Fruit fly (Drosophila melanogaster): ENCODE measurements around the gene CG43125.

CG43125 gene

DNA sequence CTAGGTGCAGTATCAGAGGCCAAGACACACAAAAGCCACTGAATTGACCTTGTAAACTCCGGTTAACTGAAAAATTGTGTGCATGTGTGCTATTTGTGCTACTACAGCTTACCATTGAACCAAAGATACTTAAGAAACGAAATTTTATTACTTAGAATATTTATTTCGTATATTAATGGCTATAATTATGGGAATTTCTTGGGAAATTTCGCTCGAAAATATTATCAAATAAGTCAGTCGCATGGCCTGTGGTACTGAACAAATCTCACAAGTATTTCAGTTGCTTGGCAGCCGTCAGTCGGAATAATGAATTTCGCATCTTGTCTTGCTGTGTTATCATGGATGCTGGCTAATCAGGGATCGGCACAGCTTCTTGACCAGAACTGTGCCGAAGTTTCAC, 18.9 kb upstream of the CG43125 start, which contains the start of gene CG34436:
CG34436 (plus strand) TSS at position 301 of the 400 bp plus-strand sequence.
- TF ChIP-seq shn (GFP tag; optimal IDR thresholded peaks at IDR 0.05) (no peak), scrt (GFP tag; optimal IDR thresholded peaks at IDR 0.05) (no peak)

DNA sequence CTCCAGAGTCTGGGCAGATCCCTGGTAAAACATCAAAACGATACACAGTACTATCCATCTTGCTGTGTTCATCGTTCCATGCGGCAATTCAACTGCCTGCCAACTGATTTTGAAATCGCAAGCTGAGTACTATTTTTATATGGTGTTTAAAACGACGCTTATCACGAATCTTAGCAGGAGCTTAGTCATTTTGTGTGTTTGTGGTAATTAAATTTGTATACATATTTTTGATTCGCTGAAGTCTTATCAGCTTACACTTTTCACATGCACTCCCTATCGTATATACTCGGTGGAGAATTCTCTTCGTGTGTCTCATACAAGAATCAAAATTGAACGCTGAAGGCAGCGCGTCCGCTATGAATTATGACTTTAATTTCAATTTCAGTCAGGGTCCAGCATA, 1.3 kb upstream of the CG43125 start, which contains the start of gene CG43124:
CG43124 (minus strand) TSS at position 101 of the 400 bp plus-strand sequence.
- no peak for TF ChIP-seq Vsx1 (GFP tag; optimal IDR thresholded peaks at IDR 0.05)
- TF ChIP-seq CG1602 (GFP tag; optimal IDR thresholded peaks at IDR 0.05), result no peak
- no peak for TF ChIP-seq fu2 (GFP tag; optimal IDR thresholded peaks at IDR 0.05)
- TF ChIP-seq schlank (tag; optimal IDR thresholded peaks at IDR 0.05), result no peak
- TF ChIP-seq da (GFP tag; optimal IDR thresholded peaks at IDR 0.05), result no peak
- no peak for TF ChIP-seq CG17385 (GFP tag; optimal IDR thresholded peaks at IDR 0.05)
- TF ChIP-seq D19B (GFP tag; optimal IDR thresholded peaks at IDR 0.05), result no peak
- no peak for TF ChIP-seq CG16779 (GFP tag; IDR thresholded peaks at IDR 0.05)
- no peak for TF ChIP-seq mld (GFP tag; IDR thresholded peaks at IDR 0.05; ENCODE audit: partially characterized antibody)

- TF ChIP-seq CG32772 (GFP tag; IDR thresholded peaks at IDR 0.05) (no peak), dm (GFP tag; optimal IDR thresholded peaks at IDR 0.05) (no peak), CG9817 (tag; optimal IDR thresholded peaks at IDR 0.05) (no peak), esg (GFP tag; conservative IDR thresholded peaks at IDR 0.05) (no peak), Asciz (GFP tag; optimal IDR thresholded peaks at IDR 0.05) (no peak), Tbp (GFP tag; optimal IDR thresholded peaks at IDR 0.05) (no peak), CG18619 (GFP tag; optimal IDR thresholded peaks at IDR 0.05) (no peak), E2f1 (GFP tag; IDR thresholded peaks at IDR 0.05) (no peak), HHEX (GFP tag; optimal IDR thresholded peaks at IDR 0.05) (no peak), shn (GFP tag; optimal IDR thresholded peaks at IDR 0.05) (no peak), CG18262 (tag; optimal IDR thresholded peaks at IDR 0.05) (no peak), CG4424 (GFP tag; optimal IDR thresholded peaks at IDR 0.05) (no peak), sim (GFP tag; IDR thresholded peaks at IDR 0.05) (no peak), Xrp1 (GFP tag; IDR thresholded peaks at IDR 0.05) (no peak), tna (GFP tag; IDR thresholded peaks at IDR 0.05; ENCODE audit: partially characterized antibody) (no peak), CG14441 (GFP tag; IDR thresholded peaks at IDR 0.05) (no peak), Hr78 (GFP tag; optimal IDR thresholded peaks at IDR 0.05) (no peak), Ssrp (tag; optimal IDR thresholded peaks at IDR 0.05) (no peak), Hey (tag; optimal IDR thresholded peaks at IDR 0.05) (no peak)
These were observed 25.6 kb downstream of the CG43125 start for dm6 chr3R:28237797-28238196.

DNA sequence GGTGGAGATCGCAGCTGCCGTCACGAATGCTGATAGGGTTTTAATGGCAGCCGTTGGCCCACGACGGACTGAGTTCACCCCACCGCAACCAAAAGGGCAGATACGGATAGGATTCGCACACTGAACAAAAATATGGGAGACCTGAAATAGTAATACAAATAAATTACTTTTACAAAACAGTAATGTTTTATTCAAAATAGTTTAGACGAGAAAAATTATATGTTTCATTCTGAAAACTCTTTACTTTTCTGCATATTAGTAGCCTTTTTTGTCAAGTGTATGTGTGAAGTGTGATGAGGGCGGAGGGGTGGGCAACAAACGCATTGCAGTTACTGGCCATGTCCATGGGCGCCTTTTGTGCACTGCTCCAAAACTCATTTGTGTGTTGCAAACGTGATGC, 27.3 kb downstream of the CG43125 start:
- TF ChIP-seq NFAT (GFP tag; IDR thresholded peaks at IDR 0.05) (no peak), Ada2b (GFP tag; IDR thresholded peaks at IDR 0.05) (no peak), CG6689 (GFP tag; IDR thresholded peaks at IDR 0.05) (no peak), CG13775 (GFP tag; optimal IDR thresholded peaks at IDR 0.05) (no peak)

All from whole organism, embryonic.